Fruit fly (Drosophila melanogaster) whole organism, embryonic: ENCODE results near the gene IntS14.

Experiments used
- Antp ChIP-seq: fragments of 200-800 bp; sonication (Bioruptor generic); optimal IDR thresholded peaks from 3 replicates; lab custom pipeline; 2016; ENCODE audit warnings: missing biosample characterization, missing genetic modification characterization
- Asciz ChIP-seq: fragments of 200-800 bp; sonication (Bioruptor generic); optimal IDR thresholded peaks from 2 replicates; lab custom pipeline; 2017; ENCODE audit warnings: missing biosample characterization, mild to moderate bottlenecking, missing genetic modification characterization, missing genetic modification reagents
- Atf-2 ChIP-seq: fragments of 200-800 bp; sonication (Bioruptor generic); optimal IDR thresholded peaks from 2 replicates; lab custom pipeline; 2016; ENCODE audit warnings: missing biosample characterization, missing genetic modification characterization
- Awh ChIP-seq: fragments of 200-800 bp; sonication (Bioruptor generic); IDR thresholded peaks from 2 replicates; pipeline ENCODE4, ENCODE4 v1.3.6; 2022; ENCODE audit warnings: missing biosample characterization, missing genetic modification characterization
- BEAF-32 ChIP-seq: fragments of 200-800 bp; sonication (Bioruptor generic); optimal IDR thresholded peaks from 3 replicates; lab custom pipeline; 2017; ENCODE audit warnings: missing biosample characterization, missing genetic modification characterization, mild to moderate bottlenecking, moderate library complexity, missing genetic modification reagents
- BtbVII ChIP-seq: fragments of 200-800 bp; sonication (Bioruptor generic); optimal IDR thresholded peaks from 3 replicates; lab custom pipeline; 2017; ENCODE audit warnings: missing biosample characterization, mild to moderate bottlenecking, missing genetic modification characterization
- CG12391 ChIP-seq: fragments of 200-800 bp; sonication (Bioruptor generic); optimal IDR thresholded peaks from 3 replicates; lab custom pipeline; 2018; ENCODE audit warnings: missing biosample characterization, mild to moderate bottlenecking, missing genetic modification characterization, moderate library complexity
- CG13775 ChIP-seq: fragments of 200-800 bp; sonication (Bioruptor generic); optimal IDR thresholded peaks from 3 replicates; lab custom pipeline; 2017; ENCODE audit warnings: missing biosample characterization, mild to moderate bottlenecking, missing genetic modification characterization
- CG15073 ChIP-seq: fragments of 200-800 bp; sonication (Bioruptor generic); optimal IDR thresholded peaks from 2 replicates; lab custom pipeline; 2016; ENCODE audit warnings: missing biosample characterization, missing genetic modification characterization
- CG15514 ChIP-seq: fragments of 200-800 bp; sonication (Bioruptor generic); optimal IDR thresholded peaks from 3 replicates; lab custom pipeline; 2017; ENCODE audit warnings: missing biosample characterization, missing genetic modification characterization, mild to moderate bottlenecking, moderate library complexity, missing genetic modification reagents
- CG15696 ChIP-seq: fragments of 200-800 bp; sonication (Bioruptor generic); optimal IDR thresholded peaks from 2 replicates; lab custom pipeline; 2019; ENCODE audit warnings: missing biosample characterization, mild to moderate bottlenecking, missing genetic modification characterization, moderate library complexity
- CG17186 ChIP-seq: fragments of 200-800 bp; sonication (Bioruptor generic); optimal IDR thresholded peaks from 3 replicates; lab custom pipeline; 2017; ENCODE audit warnings: missing biosample characterization, missing genetic modification reagents, missing genetic modification characterization
- CG18764 ChIP-seq: fragments of 200-800 bp; sonication (Bioruptor generic); optimal IDR thresholded peaks from 3 replicates; lab custom pipeline; 2016; ENCODE audit warnings: missing biosample characterization, missing genetic modification characterization
- CG2199 ChIP-seq: fragments of 200-800 bp; sonication (Bioruptor generic); IDR thresholded peaks from 3 replicates; pipeline ENCODE4 v1.3.6; 2022; ENCODE audit warnings: missing biosample characterization, missing genetic modification characterization
- CG32767 ChIP-seq: fragments of 200-800 bp; sonication (Bioruptor generic); IDR thresholded peaks from 2 replicates; pipeline ENCODE4 v1.3.6; 2022; ENCODE audit warnings: missing biosample characterization, missing genetic modification characterization
- CG6175 ChIP-seq: fragments of 200-800 bp; sonication (Bioruptor generic); IDR thresholded peaks from 3 replicates; pipeline ENCODE4 v1.3.6; 2022; ENCODE audit warnings: missing biosample characterization, missing genetic modification characterization
- CG7271 ChIP-seq: fragments of 200-800 bp; sonication (Bioruptor generic); optimal IDR thresholded peaks from 2 replicates; lab custom pipeline; 2018; ENCODE audit warnings: missing biosample characterization, mild to moderate bottlenecking, missing genetic modification characterization, moderate library complexity
- CG8281 ChIP-seq: fragments of 200-800 bp; sonication (Bioruptor generic); optimal IDR thresholded peaks from 2 replicates; lab custom pipeline; 2018; ENCODE audit warnings: missing biosample characterization, mild to moderate bottlenecking, missing genetic modification characterization, moderate library complexity
- CG8478 ChIP-seq: fragments of >200 bp; optimal IDR thresholded peaks from 2 replicates; lab custom pipeline; 2018
- CG9817 ChIP-seq: fragments of 200-800 bp; sonication (Bioruptor generic); optimal IDR thresholded peaks from 2 replicates; lab custom pipeline; 2018; ENCODE audit warnings: missing biosample characterization, mild to moderate bottlenecking, missing genetic modification characterization, moderate library complexity
- CTCF ChIP-seq: fragments of 200-800 bp; sonication (Bioruptor generic); optimal IDR thresholded peaks from 2 replicates; lab custom pipeline; 2017; ENCODE audit warnings: missing biosample characterization, mild to moderate bottlenecking, missing genetic modification characterization, moderate library complexity
- Dbx ChIP-seq: fragments of 200-800 bp; sonication (Bioruptor generic); IDR thresholded peaks from 3 replicates; pipeline ENCODE4 v1.3.6; 2022; ENCODE audit warnings: missing biosample characterization, missing genetic modification characterization
- E2f2 ChIP-seq: fragments of 200-800 bp; sonication (Bioruptor generic); IDR thresholded peaks from 2 replicates; pipeline ENCODE4 v1.3.6; 2022; ENCODE audit warnings: missing biosample characterization, missing genetic modification characterization
- HHEX ChIP-seq: fragments of 200-800 bp; sonication (Bioruptor generic); optimal IDR thresholded peaks from 3 replicates; lab custom pipeline; 2017; ENCODE audit warnings: missing biosample characterization, mild to moderate bottlenecking, missing genetic modification characterization, missing genetic modification reagents
- HLHmδ ChIP-seq: fragments of 200-800 bp; sonication (Bioruptor generic); optimal IDR thresholded peaks from 2 replicates; lab custom pipeline; 2018; ENCODE audit warnings: missing biosample characterization, mild to moderate bottlenecking, missing genetic modification characterization, moderate library complexity
- Meics ChIP-seq: fragments of 200-800 bp; sonication (Bioruptor generic); optimal IDR thresholded peaks from 2 replicates; lab custom pipeline; 2017; ENCODE audit warnings: missing biosample characterization, mild to moderate bottlenecking, missing genetic modification characterization
- NK7.1 ChIP-seq: fragments of 200-800 bp; sonication (Bioruptor generic); optimal IDR thresholded peaks from 3 replicates; lab custom pipeline; 2016; ENCODE audit warnings: missing biosample characterization, missing genetic modification characterization
- aop ChIP-seq: fragments of 200-800 bp; sonication (Bioruptor generic); IDR thresholded peaks from 2 replicates; pipeline ENCODE4 v1.3.6; 2022; ENCODE audit warnings: missing biosample characterization, missing genetic modification characterization
- ap ChIP-seq: fragments of 200-800 bp; sonication (Bioruptor generic); IDR thresholded peaks from 2 replicates; pipeline ENCODE4 v1.3.6; 2022; ENCODE audit warnings: missing biosample characterization, missing genetic modification characterization
- br ChIP-seq: fragments of >200 bp; optimal IDR thresholded peaks from 2 replicates; lab custom pipeline; 2017
- ci ChIP-seq: fragments of 200-800 bp; sonication (Bioruptor generic); IDR thresholded peaks from 3 replicates; pipeline ENCODE4 v1.3.6; 2022; ENCODE audit warnings: missing biosample characterization, missing genetic modification characterization
- crol ChIP-seq: fragments of 200-800 bp; sonication (Bioruptor generic); IDR thresholded peaks from 2 replicates; pipeline ENCODE4 v1.3.6; 2022; ENCODE audit warnings: missing biosample characterization, missing genetic modification characterization
- disco-r ChIP-seq: fragments of 200-800 bp; sonication (Bioruptor generic); optimal IDR thresholded peaks from 2 replicates; lab custom pipeline; 2016; ENCODE audit warnings: missing biosample characterization, missing genetic modification characterization
- dpn ChIP-seq, 2 experiments: fragments of 200-800 bp; sonication (Bioruptor generic); optimal IDR thresholded peaks; 3 replicates each; lab custom pipeline; 2016; ENCODE audit warnings: missing biosample characterization in 2 of 2, missing genetic modification characterization in 2 of 2
- eyg ChIP-seq: fragments of 200-800 bp; sonication (Bioruptor generic); optimal IDR thresholded peaks from 3 replicates; lab custom pipeline; 2016; ENCODE audit warnings: missing biosample characterization, missing genetic modification characterization
- gem ChIP-seq: fragments of 200-800 bp; sonication (Bioruptor generic); optimal IDR thresholded peaks from 2 replicates; lab custom pipeline; 2019; ENCODE audit warnings: missing biosample characterization, mild to moderate bottlenecking, missing genetic modification characterization, moderate library complexity
- gfzf ChIP-seq: fragments of 200-800 bp; sonication (Bioruptor generic); optimal IDR thresholded peaks from 2 replicates; lab custom pipeline; 2016; ENCODE audit warnings: missing biosample characterization, mild to moderate bottlenecking, missing genetic modification characterization, moderate library complexity
- inv ChIP-seq: fragments of 200-800 bp; sonication (Bioruptor generic); IDR thresholded peaks from 2 replicates; pipeline ENCODE4 v1.3.6; 2022; ENCODE audit warnings: missing biosample characterization, missing genetic modification characterization; ENCODE audit not compliant: partially characterized antibody
- jigr1 ChIP-seq: fragments of 200-800 bp; sonication (Bioruptor generic); IDR thresholded peaks from 3 replicates; pipeline ENCODE4 v1.3.6; 2022; ENCODE audit warnings: missing biosample characterization, missing genetic modification characterization
- kah ChIP-seq: fragments of 200-800 bp; sonication (Bioruptor generic); optimal IDR thresholded peaks from 2 replicates; lab custom pipeline; 2018; ENCODE audit warnings: missing biosample characterization, mild to moderate bottlenecking, missing genetic modification characterization
- lab ChIP-seq: fragments of 200-800 bp; sonication (Bioruptor generic); optimal IDR thresholded peaks from 3 replicates; lab custom pipeline; 2017; ENCODE audit warnings: missing biosample characterization, missing genetic modification characterization, mild to moderate bottlenecking, moderate library complexity, missing genetic modification reagents
- mam ChIP-seq: fragments of 200-800 bp; sonication (Bioruptor generic); optimal IDR thresholded peaks from 3 replicates; lab custom pipeline; 2016; ENCODE audit warnings: missing biosample characterization, missing genetic modification characterization
- org-1 ChIP-seq: fragments of 200-800 bp; sonication (Bioruptor generic); optimal IDR thresholded peaks from 2 replicates; lab custom pipeline; 2017; ENCODE audit warnings: missing biosample characterization, missing genetic modification characterization
- pho ChIP-seq: fragments of 200-800 bp; sonication (Bioruptor generic); optimal IDR thresholded peaks from 2 replicates; lab custom pipeline; 2016; ENCODE audit warnings: missing biosample characterization, missing genetic modification characterization
- pros ChIP-seq: fragments of 200-800 bp; sonication (Bioruptor generic); optimal IDR thresholded peaks from 3 replicates; lab custom pipeline; 2019; ENCODE audit warnings: missing biosample characterization, mild to moderate bottlenecking, missing genetic modification characterization, moderate library complexity
- sd ChIP-seq: fragments of 200-800 bp; sonication (Bioruptor generic); optimal IDR thresholded peaks from 3 replicates; lab custom pipeline; 2018; ENCODE audit warnings: missing biosample characterization, mild to moderate bottlenecking, missing genetic modification characterization, moderate library complexity
- stwl ChIP-seq: fragments of 200-800 bp; sonication (Bioruptor generic); optimal IDR thresholded peaks from 3 replicates; lab custom pipeline; 2018; ENCODE audit warnings: missing biosample characterization, mild to moderate bottlenecking, missing genetic modification characterization, moderate library complexity
- tin ChIP-seq: fragments of 200-800 bp; sonication (Bioruptor generic); optimal IDR thresholded peaks from 3 replicates; lab custom pipeline; 2016; ENCODE audit warnings: missing biosample characterization, missing genetic modification characterization
- unpg ChIP-seq: fragments of 200-800 bp; sonication (Bioruptor generic); optimal IDR thresholded peaks from 3 replicates; lab custom pipeline; 2018; ENCODE audit warnings: missing biosample characterization, mild to moderate bottlenecking, missing genetic modification characterization, moderate library complexity
- usp ChIP-seq: fragments of >200 bp; optimal IDR thresholded peaks from 2 replicates; lab custom pipeline; 2017; ENCODE audit warnings: missing biosample characterization, missing genetic modification characterization
- vvl ChIP-seq: fragments of 200-800 bp; sonication (Bioruptor generic); IDR thresholded peaks from 2 replicates; pipeline ENCODE4 v1.3.6; 2022; ENCODE audit warnings: missing biosample characterization, missing genetic modification characterization
- zen ChIP-seq: fragments of 200-800 bp; sonication (Bioruptor generic); optimal IDR thresholded peaks from 3 replicates; lab custom pipeline; 2018; ENCODE audit warnings: missing biosample characterization, mild to moderate bottlenecking, missing genetic modification characterization, moderate library complexity
- zf30C ChIP-seq: fragments of 200-800 bp; sonication (Bioruptor generic); optimal IDR thresholded peaks from 3 replicates; lab custom pipeline; 2018; ENCODE audit warnings: missing biosample characterization, mild to moderate bottlenecking, missing genetic modification characterization

IntS14 gene

dm6 chr2L:1207432-1207831 is 43.2 kb downstream of the IntS14 start (continued):
- TF ChIP-seq org-1 (GFP tag; lab: Kevin White, UChicago) (peak; percentile 54), gfzf (GFP tag; lab: Kevin White, UChicago) (no peak), br (lab: Kevin White, UChicago) (no peak), CG15073 (no peak), CG17186 (no peak), Antp (GFP tag; lab: Kevin White, UChicago) (peak; percentile 15), usp (GFP tag; lab: Kevin White, UChicago) (no peak), CG8281 (tag; lab: Kevin White, UChicago) (no peak), Asciz (GFP tag; lab: Kevin White, UChicago) (no peak), zen (tag; lab: Kevin White, UChicago) (no peak), gem (tag; lab: Kevin White, UChicago) (peak; percentile 68), Awh (GFP tag; lab: Robert Waterston, UW) (0 out of 2 replicates have a peak, but pooled peaks have one; percentile 56), ci (GFP tag; lab: Robert Waterston, UW) (peak; percentile 81), ap (GFP tag; lab: Robert Waterston, UW) (peak; percentile 32), CG7271 (tag; lab: Kevin White, UChicago) (no peak), CG18764 (GFP tag; lab: Kevin White, UChicago) (no peak), CG6175 (GFP tag; lab: Robert Waterston, UW) (no peak), CG8478 (lab: Kevin White, UChicago) (no peak), unpg (GFP tag; lab: Kevin White, UChicago) (peak; percentile 26), crol (GFP tag; lab: Robert Waterston, UW) (no peak), eyg (no peak), CG32767 (GFP tag; lab: Robert Waterston, UW) (peak; percentile 62), vvl (GFP tag; lab: Robert Waterston, UW) (peak; percentile 74), CG13775 (no peak), CG15514 (GFP tag; lab: Kevin White, UChicago) (peak; percentile 50), kah (GFP tag; lab: Kevin White, UChicago) (no peak), CG9817 (tag; lab: Kevin White, UChicago) (peak; percentile 44), CG15696 (tag; lab: Kevin White, UChicago) (no peak), tin (no peak), pho (GFP tag; lab: Kevin White, UChicago) (peak; percentile 12), stwl (tag; lab: Kevin White, UChicago) (no peak), NK7.1 (GFP tag; lab: Kevin White, UChicago) (no peak), zf30C (no peak), disco-r (GFP tag; lab: Kevin White, UChicago) (no peak), lab (GFP tag; lab: Kevin White, UChicago) (peak; percentile 79), Meics (GFP tag; lab: Kevin White, UChicago) (peak; percentile 55), BtbVII (GFP tag; lab: Kevin White, UChicago) (peak; percentile 1), Atf-2 (GFP tag; lab: Kevin White, UChicago) (no peak), Dbx (GFP tag; lab: Robert Waterston, UW) (peak; percentile 71), jigr1 (GFP tag; lab: Robert Waterston, UW) (no peak), mam (GFP tag; lab: Kevin White, UChicago) (peak; percentile 1), dpn (GFP tag; optimal IDR thresholded peaks at IDR 0.05; lab: Kevin White, UChicago) (peak; percentile 16 to 50), CG12391 (tag; lab: Kevin White, UChicago) (peak; percentile 43), inv (no peak), sd (tag; lab: Kevin White, UChicago) (no peak), HLHmδ (GFP tag; lab: Kevin White, UChicago) (no peak), BEAF-32 (GFP tag; lab: Kevin White, UChicago) (no peak), E2f2 (GFP tag; lab: Robert Waterston, UW) (peak; percentile 43; the same call in 1 of the 2 replicates), HHEX (peak; percentile 45), aop (GFP tag; lab: Robert Waterston, UW) (no peak), CG2199 (GFP tag; lab: Robert Waterston, UW) (no peak), CTCF (GFP tag; lab: Kevin White, UChicago) (no peak), pros (no peak)
